Fruit fly (Drosophila melanogaster) whole organism, embryonic: Measurements from ENCODE around the gene SdhC.
A peak's percentile ranks its signal among the peaks of the same experiment; 100 is the strongest.

Experiments used
- Abd-B ChIP-seq: fragments of 200-800 bp; sonication (Bioruptor generic); optimal IDR thresholded peaks from 2 replicates; lab custom pipeline; 2018; ENCODE audit warnings: missing biosample characterization, mild to moderate bottlenecking, missing genetic modification characterization, moderate library complexity
- Ada2b ChIP-seq: fragments of 200-800 bp; sonication (Bioruptor generic); IDR thresholded peaks from 2 replicates; pipeline ENCODE4 v1.3.6; 2022; ENCODE audit warnings: missing biosample characterization, missing genetic modification characterization
- CG10543 ChIP-seq: fragments of 200-800 bp; sonication (Bioruptor generic); optimal IDR thresholded peaks from 3 replicates; lab custom pipeline; 2017; ENCODE audit warnings: missing biosample characterization, mild to moderate bottlenecking, missing genetic modification characterization, moderate library complexity
- CG11247 ChIP-seq: fragments of 200-800 bp; sonication (Bioruptor generic); IDR thresholded peaks from 2 replicates; pipeline ENCODE4 v1.3.6; 2022; ENCODE audit warnings: missing biosample characterization, missing genetic modification characterization
- CG11560 ChIP-seq: fragments of 200-800 bp; sonication (Bioruptor generic); IDR thresholded peaks from 3 replicates; pipeline ENCODE4 v1.3.6; 2022; ENCODE audit warnings: missing biosample characterization, missing genetic modification characterization
- CG12071 ChIP-seq: fragments of 200-800 bp; sonication (Bioruptor generic); optimal IDR thresholded peaks from 3 replicates; lab custom pipeline; 2018; ENCODE audit warnings: missing biosample characterization, mild to moderate bottlenecking, missing genetic modification characterization
- CG1233 ChIP-seq: fragments of 200-800 bp; sonication (Bioruptor generic); optimal IDR thresholded peaks from 4 replicates; lab custom pipeline; 2018; ENCODE audit warnings: missing biosample characterization, mild to moderate bottlenecking, missing genetic modification characterization
- CG13775 ChIP-seq: fragments of 200-800 bp; sonication (Bioruptor generic); optimal IDR thresholded peaks from 3 replicates; lab custom pipeline; 2017; ENCODE audit warnings: missing biosample characterization, mild to moderate bottlenecking, missing genetic modification characterization
- CG17361 ChIP-seq: fragments of 200-800 bp; sonication (Bioruptor generic); IDR thresholded peaks from 3 replicates; pipeline ENCODE4 v1.3.6; 2022; ENCODE audit warnings: missing biosample characterization, missing genetic modification characterization
- CG31441 ChIP-seq: fragments of 200-800 bp; sonication (Bioruptor generic); IDR thresholded peaks from 2 replicates; pipeline ENCODE4 v1.3.6; 2022; ENCODE audit warnings: missing biosample characterization, missing genetic modification characterization
- CG32772 ChIP-seq: fragments of 200-800 bp; sonication (Bioruptor generic); IDR thresholded peaks from 2 replicates; pipeline ENCODE4 v1.3.6; 2022; ENCODE audit warnings: missing biosample characterization, missing genetic modification characterization
- CG34376 ChIP-seq: fragments of 200-800 bp; sonication (Bioruptor generic); optimal IDR thresholded peaks from 2 replicates; lab custom pipeline; 2018; ENCODE audit warnings: missing biosample characterization, mild to moderate bottlenecking, missing genetic modification characterization
- CG6813 ChIP-seq: fragments of 200-800 bp; sonication (Bioruptor generic); optimal IDR thresholded peaks from 2 replicates; lab custom pipeline; 2017; ENCODE audit warnings: missing biosample characterization, missing genetic modification characterization, mild to moderate bottlenecking, moderate library complexity, missing genetic modification reagents
- CG6854 ChIP-seq: fragments of 200-800 bp; sonication (Bioruptor generic); optimal IDR thresholded peaks from 3 replicates; lab custom pipeline; 2017; ENCODE audit warnings: missing biosample characterization, mild to moderate bottlenecking, missing genetic modification characterization
- CG7372 ChIP-seq: fragments of 200-800 bp; sonication (Bioruptor generic); IDR thresholded peaks from 2 replicates; pipeline ENCODE4 v1.3.6; 2022; ENCODE audit warnings: missing biosample characterization, missing genetic modification characterization
- CG7963 ChIP-seq: fragments of 200-800 bp; sonication (Bioruptor generic); IDR thresholded peaks from 3 replicates; pipeline ENCODE4 v1.3.6; 2022; ENCODE audit warnings: missing biosample characterization, missing genetic modification characterization; ENCODE audit not compliant: partially characterized antibody
- CG7987 ChIP-seq: fragments of 200-800 bp; sonication (Bioruptor generic); optimal IDR thresholded peaks from 2 replicates; lab custom pipeline; 2018; ENCODE audit warnings: missing biosample characterization, mild to moderate bottlenecking, missing genetic modification characterization, moderate library complexity
- D19B ChIP-seq: fragments of 200-800 bp; sonication (Bioruptor generic); optimal IDR thresholded peaks from 2 replicates; lab custom pipeline; 2017; ENCODE audit warnings: missing biosample characterization, mild to moderate bottlenecking, missing genetic modification characterization
- Dref ChIP-seq: fragments of 200-800 bp; sonication (Bioruptor generic); IDR thresholded peaks from 2 replicates; pipeline ENCODE4 v1.3.6; 2022; ENCODE audit warnings: missing biosample characterization, missing genetic modification characterization
- Ets65A ChIP-seq: fragments of 200-800 bp; sonication (Bioruptor generic); peaks from one replicate; lab custom pipeline; 2016; ENCODE audit warnings: missing biosample characterization, missing genetic modification characterization
- Gug ChIP-seq: fragments of 200-800 bp; sonication (Bioruptor generic); IDR thresholded peaks from 4 replicates; pipeline ENCODE4 v1.3.6; 2022; ENCODE audit warnings: missing biosample characterization, missing genetic modification characterization
- HmgZ ChIP-seq: fragments of 200-800 bp; sonication (Bioruptor generic); optimal IDR thresholded peaks from 2 replicates; lab custom pipeline; 2018; ENCODE audit warnings: missing biosample characterization, mild to moderate bottlenecking, missing genetic modification characterization
- Jarid2 ChIP-seq: fragments of 200-800 bp; sonication (Bioruptor generic); optimal IDR thresholded peaks from 3 replicates; lab custom pipeline; 2017; ENCODE audit warnings: mild to moderate bottlenecking, missing biosample characterization, missing genetic modification reagents, missing genetic modification characterization
- Pdp1 ChIP-seq, 2 experiments: fragments of 200-800 bp; sonication (Bioruptor generic); optimal IDR thresholded peaks; 3 replicates each; lab custom pipeline; 2016; ENCODE audit warnings: missing biosample characterization in 2 of 2, missing genetic modification characterization in 2 of 2, mild to moderate bottlenecking in 1 of 2, moderate library complexity in 1 of 2
- Ptx1 ChIP-seq: fragments of 200-800 bp; sonication (Bioruptor generic); IDR thresholded peaks from 2 replicates; pipeline ENCODE4 v1.3.6; 2022; ENCODE audit warnings: missing biosample characterization, missing genetic modification characterization
- Sin3A ChIP-seq: fragments of >200 bp; optimal IDR thresholded peaks from 2 replicates; lab custom pipeline; 2018
- Sox100B ChIP-seq: fragments of 200-800 bp; sonication (Bioruptor generic); optimal IDR thresholded peaks from 3 replicates; lab custom pipeline; 2018; ENCODE audit warnings: missing biosample characterization, mild to moderate bottlenecking, missing genetic modification characterization
- Vsx1 ChIP-seq: fragments of 200-800 bp; sonication (Bioruptor generic); optimal IDR thresholded peaks from 2 replicates; lab custom pipeline; 2017; ENCODE audit warnings: missing biosample characterization, mild to moderate bottlenecking, missing genetic modification characterization, missing genetic modification reagents
- Xbp1 ChIP-seq: fragments of 200-800 bp; sonication (Bioruptor generic); optimal IDR thresholded peaks from 3 replicates; lab custom pipeline; 2016; ENCODE audit warnings: missing biosample characterization, mild to moderate bottlenecking, missing genetic modification characterization
- ato ChIP-seq: fragments of 200-800 bp; sonication (Bioruptor generic); IDR thresholded peaks from 2 replicates; pipeline ENCODE4 v1.3.6; 2022; ENCODE audit warnings: missing biosample characterization, missing genetic modification characterization; ENCODE audit not compliant: partially characterized antibody
- cg ChIP-seq: fragments of 200-800 bp; sonication (Bioruptor generic); optimal IDR thresholded peaks from 3 replicates; lab custom pipeline; 2019; ENCODE audit warnings: missing biosample characterization, mild to moderate bottlenecking, missing genetic modification characterization, moderate library complexity
- chinmo ChIP-seq: fragments of 200-800 bp; sonication (Bioruptor generic); IDR thresholded peaks from 4 replicates; pipeline ENCODE4 v1.3.6; 2022; ENCODE audit warnings: missing biosample characterization, missing genetic modification characterization; ENCODE audit not compliant: partially characterized antibody
- esg ChIP-seq: fragments of 200-800 bp; sonication (Bioruptor generic); conservative IDR thresholded peaks from 2 replicates; pipeline ENCODE4 v1.3.6; 2022; ENCODE audit warnings: missing biosample characterization, missing genetic modification characterization
- ewg ChIP-seq: fragments of 200-800 bp; sonication (Bioruptor generic); optimal IDR thresholded peaks from 3 replicates; lab custom pipeline; 2017; ENCODE audit warnings: mild to moderate bottlenecking, missing biosample characterization, missing genetic modification reagents, missing genetic modification characterization
- eyg ChIP-seq: fragments of 200-800 bp; sonication (Bioruptor generic); optimal IDR thresholded peaks from 3 replicates; lab custom pipeline; 2016; ENCODE audit warnings: missing biosample characterization, missing genetic modification characterization
- mirr ChIP-seq: fragments of 200-800 bp; sonication (Bioruptor generic); optimal IDR thresholded peaks from 3 replicates; lab custom pipeline; 2018; ENCODE audit warnings: missing biosample characterization, mild to moderate bottlenecking, missing genetic modification characterization
- nom ChIP-seq: fragments of 200-800 bp; sonication (Bioruptor generic); optimal IDR thresholded peaks from 2 replicates; lab custom pipeline; 2017; ENCODE audit warnings: missing biosample characterization, missing genetic modification characterization, mild to moderate bottlenecking, moderate library complexity, missing genetic modification reagents
- otp ChIP-seq: fragments of 200-800 bp; sonication (Bioruptor generic); IDR thresholded peaks from 3 replicates; pipeline ENCODE4, ENCODE4 v1.3.6; 2022; ENCODE audit warnings: missing biosample characterization, missing genetic modification characterization
- prd ChIP-seq, 3 experiments: fragments of >200 bp in 2 of 3; fragments of 200-800 bp in 1 of 3; sonication (Bioruptor generic) in 1 of 3; optimal IDR thresholded peaks in 2 of 3; IDR thresholded peaks in 1 of 3; 2 replicates in 2 of 3; 3 replicates in 1 of 3; pipeline versions ENCODE4 v1.3.6 to Lab custom; 2017 to 2022; ENCODE audit warnings: missing biosample characterization in 1 of 3, missing genetic modification characterization in 1 of 3
- scrt ChIP-seq: fragments of 200-800 bp; sonication (Bioruptor generic); optimal IDR thresholded peaks from 2 replicates; lab custom pipeline; 2018; ENCODE audit warnings: missing biosample characterization, mild to moderate bottlenecking, missing genetic modification characterization, moderate library complexity
- shn ChIP-seq: fragments of 200-800 bp; sonication (Bioruptor generic); optimal IDR thresholded peaks from 3 replicates; lab custom pipeline; 2016; ENCODE audit warnings: missing biosample characterization, missing genetic modification characterization
- sima ChIP-seq: fragments of 200-800 bp; sonication (Bioruptor generic); optimal IDR thresholded peaks from 2 replicates; lab custom pipeline; 2016; ENCODE audit warnings: missing biosample characterization, missing genetic modification characterization
- sisA ChIP-seq: fragments of 200-800 bp; sonication (Bioruptor generic); IDR thresholded peaks from 2 replicates; pipeline ENCODE4 v1.3.6; 2022; ENCODE audit warnings: missing biosample characterization, missing genetic modification characterization
- stc ChIP-seq: fragments of 200-800 bp; sonication (Bioruptor generic); IDR thresholded peaks from 2 replicates; pipeline ENCODE4 v1.3.6; 2022; ENCODE audit warnings: missing biosample characterization, missing genetic modification characterization
- sug ChIP-seq: fragments of 200-800 bp; optimal IDR thresholded peaks from 2 replicates; lab custom pipeline; 2019; ENCODE audit warnings: missing biosample characterization, mild to moderate bottlenecking, missing genetic modification characterization, moderate library complexity
- trh ChIP-seq: fragments of 200-800 bp; sonication (Bioruptor generic); optimal IDR thresholded peaks from 2 replicates; lab custom pipeline; 2016; ENCODE audit warnings: missing biosample characterization, missing genetic modification characterization
- wek ChIP-seq: fragments of 200-800 bp; sonication (Bioruptor generic); optimal IDR thresholded peaks from 3 replicates; lab custom pipeline; 2018; ENCODE audit warnings: missing biosample characterization, mild to moderate bottlenecking, missing genetic modification characterization, moderate library complexity

The SdhC gene

dm6 chr3R:11200885-11201421, 8.7 kb downstream of the SdhC start (continued):
- peak; percentile 66 for TF ChIP-seq Ptx1
- peak; percentile 62 for TF ChIP-seq esg (GFP tag; lab: Robert Waterston, UW)
- TF ChIP-seq CG6813 = peak; percentile 35
- TF ChIP-seq CG7987 = no peak
- TF ChIP-seq Dref = no peak
- TF ChIP-seq CG32772 (GFP tag; lab: Robert Waterston, UW) = 0 out of 2 replicates have a peak, but pooled peaks have one; percentile 32
- peak; percentile 100 for TF ChIP-seq D19B (GFP tag; lab: Kevin White, UChicago)
- peak; percentile 63 for TF ChIP-seq Xbp1
- TF ChIP-seq Vsx1 (GFP tag; lab: Kevin White, UChicago) = no peak
- TF ChIP-seq CG6854 (GFP tag; lab: Kevin White, UChicago) = peak; percentile 26
- TF ChIP-seq Gug (GFP tag; lab: Robert Waterston, UW) = peak; percentile 33; the same call in 1 of the 4 replicates
- TF ChIP-seq Ada2b (GFP tag; lab: Robert Waterston, UW) = peak; percentile 57
- no peak for TF ChIP-seq otp (GFP tag; lab: Robert Waterston, UW)

- TF ChIP-seq CG11560 (tag; lab: Robert Waterston, UW) (no peak), ato (GFP tag; lab: Robert Waterston, UW) (no peak), Sin3A (no peak), cg (GFP tag; lab: Kevin White, UChicago) (peak; percentile 43), shn (no peak), trh (GFP tag; lab: Kevin White, UChicago) (no peak), CG11247 (GFP tag; lab: Robert Waterston, UW) (0 out of 2 replicates have a peak, but pooled peaks have one; percentile 23), scrt (GFP tag; lab: Kevin White, UChicago) (no peak), nom (GFP tag; lab: Kevin White, UChicago) (peak; percentile 1), prd (optimal IDR thresholded peaks at IDR 0.05; lab: Kevin White, UChicago) (no peak), prd (GFP tag; IDR thresholded peaks at IDR 0.05; lab: Robert Waterston, UW) (no peak), CG34376 (peak; percentile 63), mirr (GFP tag; lab: Kevin White, UChicago) (peak; percentile 65), Sox100B (GFP tag; lab: Kevin White, UChicago) (peak; percentile 30), CG12071 (GFP tag; lab: Kevin White, UChicago) (peak; percentile 2), Jarid2 (peak; percentile 35), chinmo (GFP tag; lab: Robert Waterston, UW) (0 out of 4 replicates have a peak, but pooled peaks have one; percentile 34), stc (GFP tag; lab: Robert Waterston, UW) (0 out of 2 replicates have a peak, but pooled peaks have one; percentile 16), eyg (GFP tag; lab: Kevin White, UChicago) (no peak), CG7372 (peak; percentile 42; the same call in 1 of the 2 replicates), HmgZ (peak; percentile 48), Abd-B (no peak), CG1233 (GFP tag; lab: Kevin White, UChicago) (no peak), Pdp1 (GFP tag; optimal IDR thresholded peaks at IDR 0.05; lab: Kevin White, UChicago) (peak in 1 of 2 experiments; percentile 98), sug (tag; lab: Kevin White, UChicago) (peak; percentile 85), CG31441 (GFP tag; lab: Robert Waterston, UW) (no peak), CG13775 (GFP tag; lab: Kevin White, UChicago) (no peak), Ets65A (peak; percentile 25), CG10543 (GFP tag; lab: Kevin White, UChicago) (peak; percentile 30), CG7963 (no peak), sisA (GFP tag; lab: Robert Waterston, UW) (no peak), ewg (GFP tag; lab: Kevin White, UChicago) (peak; percentile 16), CG17361 (0 out of 3 replicates have a peak, but pooled peaks have one; percentile 46), wek (peak; percentile 9), sima (GFP tag; lab: Kevin White, UChicago) (no peak)
Observed at dm6 chr3R:11200042-11200884, 9.4 kb downstream of the SdhC start.
